Worm (Caenorhabditis elegans): Measurements from ENCODE around the gene W01B6.5.

DNA sequence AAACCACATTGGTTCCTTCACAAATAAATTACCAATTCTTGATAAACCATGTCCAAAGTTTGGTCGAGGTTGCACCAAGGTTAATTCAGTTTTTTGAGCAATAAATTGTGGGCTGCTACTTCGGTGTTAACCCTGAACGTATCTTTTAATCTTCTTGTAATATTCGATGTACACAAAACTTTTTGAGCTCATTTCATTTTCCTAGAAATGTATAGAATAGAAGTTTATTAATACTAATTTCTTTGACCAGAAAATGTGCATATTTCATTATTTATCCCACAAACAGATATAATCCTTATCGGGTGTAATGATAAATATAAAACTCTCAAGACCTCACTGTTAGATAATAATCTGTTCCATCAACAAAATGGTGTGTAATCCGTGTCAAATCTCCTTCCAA, 12.1 kb upstream of the W01B6.5 start:
- TF ChIP-seq tag-97 (GFP tag; IDR thresholded peaks at IDR 0.05) (no peak), nhr-10 (tag; optimal IDR thresholded peaks at IDR 0.05) (no peak), nhr-6 (tag; optimal IDR thresholded peaks at IDR 0.05) (no peak), fkh-10 (GFP tag; optimal IDR thresholded peaks at IDR 0.05) (no peak), nhr-28 (tag; optimal IDR thresholded peaks at IDR 0.05) (no peak), pha-4 (GFP tag; IDR thresholded peaks at IDR 0.05) (no peak), pha-4 (tag; optimal IDR thresholded peaks at IDR 0.05) (no peak), F10B5.3 (tag; optimal IDR thresholded peaks at IDR 0.05) (no peak), mdl-1 (tag; optimal IDR thresholded peaks at IDR 0.05) (no peak), ceh-28 (tag; optimal IDR thresholded peaks at IDR 0.05) (no peak), lin-13 (GFP tag; optimal IDR thresholded peaks at IDR 0.05) (no peak), ztf-11 (tag; optimal IDR thresholded peaks at IDR 0.05) (no peak)
